Fruit fly (Drosophila melanogaster): Measurements from ENCODE around the gene epsilonCOP.

Gene epsilonCOP

DNA sequence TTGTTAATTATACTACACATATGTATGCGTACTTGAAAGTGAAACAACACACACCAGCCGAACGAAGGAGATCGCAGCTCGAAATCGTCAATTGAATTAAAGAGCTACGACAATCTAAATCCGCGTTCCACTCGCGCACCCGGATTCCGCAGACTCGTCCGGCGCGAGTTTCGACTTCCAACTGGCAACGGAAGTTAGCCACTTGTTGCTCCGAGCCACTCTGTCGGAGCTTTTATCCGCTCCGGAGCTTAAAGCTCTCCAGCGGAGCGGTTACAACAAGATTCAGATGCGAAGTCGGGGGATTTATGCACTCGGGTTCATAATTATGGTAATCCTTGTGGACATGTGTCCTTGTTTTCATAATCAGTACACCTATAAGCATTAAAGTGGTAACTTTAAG, 23.4 kb upstream of the epsilonCOP start, which contains the start of gene Rchy1 (continued):
- peak; percentile 14 for TF ChIP-seq grau (tag; optimal IDR thresholded peaks at IDR 0.05)
- no peak for TF ChIP-seq wor (GFP tag; IDR thresholded peaks at IDR 0.05)
- no peak for TF ChIP-seq CG4328 (GFP tag; optimal IDR thresholded peaks at IDR 0.05)
- TF ChIP-seq H2.0 (GFP tag; IDR thresholded peaks at IDR 0.05), result no peak
- TF ChIP-seq Bdp1 (GFP tag; optimal IDR thresholded peaks at IDR 0.05), result no peak
- TF ChIP-seq Hsf (GFP tag; optimal IDR thresholded peaks at IDR 0.05), result no peak
- no peak for TF ChIP-seq Neu2 (GFP tag; optimal IDR thresholded peaks at IDR 0.05; ENCODE audit: borderline replicate concordance)
- peak; percentile 32 for TF ChIP-seq CG10147 (GFP tag; optimal IDR thresholded peaks at IDR 0.05)
- TF ChIP-seq CG11504 (tag; optimal IDR thresholded peaks at IDR 0.05), result peak; percentile 43
- peak; percentile 26 for TF ChIP-seq B-H2 (GFP tag; optimal IDR thresholded peaks at IDR 0.05)
- TF ChIP-seq CG17359 (tag; optimal IDR thresholded peaks at IDR 0.05), result peak; percentile 4
- TF ChIP-seq eve (GFP tag; optimal IDR thresholded peaks at IDR 0.05), result no peak
- TF ChIP-seq row (GFP tag; IDR thresholded peaks at IDR 0.05), result no peak; the same call in 2 of the 3 replicates
- TF ChIP-seq trem (tag; optimal IDR thresholded peaks at IDR 0.05), result no peak
- TF ChIP-seq CG3281 (GFP tag; optimal IDR thresholded peaks at IDR 0.05), result peak; percentile 42
- TF ChIP-seq mam (GFP tag; optimal IDR thresholded peaks at IDR 0.05), result no peak
- TF ChIP-seq cas (GFP tag; IDR thresholded peaks at IDR 0.05), result no peak
- no peak for TF ChIP-seq BEAF-32 (GFP tag; optimal IDR thresholded peaks at IDR 0.05)
- peak; percentile 20 for TF ChIP-seq nau (GFP tag; optimal IDR thresholded peaks at IDR 0.05)
- TF ChIP-seq amos (GFP tag; IDR thresholded peaks at IDR 0.05; ENCODE audit: partially characterized antibody), result peak; percentile 17; the same call in 1 of the 2 replicates
- TF ChIP-seq NK7.1 (GFP tag; optimal IDR thresholded peaks at IDR 0.05), result no peak
- TF ChIP-seq CG17568 (GFP tag; optimal IDR thresholded peaks at IDR 0.05), result no peak
- no peak for TF ChIP-seq ro (GFP tag; IDR thresholded peaks at IDR 0.05)
- TF ChIP-seq hth (optimal IDR thresholded peaks at IDR 0.05), result no peak
- TF ChIP-seq CG8290 (GFP tag; optimal IDR thresholded peaks at IDR 0.05), result no peak
- peak in 1 of 2 experiments; percentile 68 for TF ChIP-seq CG8290 (tag; optimal IDR thresholded peaks at IDR 0.05)
- no peak for TF ChIP-seq CG17829 (tag; optimal IDR thresholded peaks at IDR 0.05)
- TF ChIP-seq CG17186 (GFP tag; optimal IDR thresholded peaks at IDR 0.05), result no peak
- no peak for TF ChIP-seq gt (GFP tag; IDR thresholded peaks at IDR 0.05)
- peak; percentile 12 for TF ChIP-seq eyg (GFP tag; optimal IDR thresholded peaks at IDR 0.05)
- peak; percentile 44 for TF ChIP-seq CG12071 (GFP tag; optimal IDR thresholded peaks at IDR 0.05)
- TF ChIP-seq nerfin-2 (GFP tag; IDR thresholded peaks at IDR 0.05; ENCODE audit: partially characterized antibody), result no peak
- no peak for TF ChIP-seq CG8765 (GFP tag; IDR thresholded peaks at IDR 0.05)
- TF ChIP-seq sqz (GFP tag; optimal IDR thresholded peaks at IDR 0.05), result no peak
- no peak for TF ChIP-seq jumu (GFP tag; optimal IDR thresholded peaks at IDR 0.05)
- TF ChIP-seq sr (GFP tag; IDR thresholded peaks at IDR 0.05), result no peak
- no peak for TF ChIP-seq usp (GFP tag; optimal IDR thresholded peaks at IDR 0.05)
- TF ChIP-seq Tbp (GFP tag; optimal IDR thresholded peaks at IDR 0.05), result no peak
- peak; percentile 9; the same call in 1 of the 2 replicates for TF ChIP-seq ranshi (GFP tag; IDR thresholded peaks at IDR 0.05)
- no peak for TF ChIP-seq zen (tag; optimal IDR thresholded peaks at IDR 0.05)
- TF ChIP-seq repo (GFP tag; optimal IDR thresholded peaks at IDR 0.05), result no peak
- TF ChIP-seq klu (GFP tag; IDR thresholded peaks at IDR 0.05), result no peak
- no peak for TF ChIP-seq CG18476 (GFP tag; optimal IDR thresholded peaks at IDR 0.05)
- no peak for TF ChIP-seq Abd-B (GFP tag; optimal IDR thresholded peaks at IDR 0.05)
- TF ChIP-seq pfk (GFP tag; optimal IDR thresholded peaks at IDR 0.05), result no peak
- no peak for TF ChIP-seq CG4404 (GFP tag; IDR thresholded peaks at IDR 0.05)
- no peak for TF ChIP-seq HLHmδ (GFP tag; optimal IDR thresholded peaks at IDR 0.05)
- TF ChIP-seq Atf3 (GFP tag; optimal IDR thresholded peaks at IDR 0.05), result no peak
- TF ChIP-seq ken (GFP tag; IDR thresholded peaks at IDR 0.05), result no peak
- no peak for TF ChIP-seq CG4730 (GFP tag; IDR thresholded peaks at IDR 0.05)
- TF ChIP-seq NC2β (GFP tag; optimal IDR thresholded peaks at IDR 0.05), result no peak
- no peak for TF ChIP-seq grn (GFP tag; optimal IDR thresholded peaks at IDR 0.05)
- no peak for TF ChIP-seq Six4 (GFP tag; optimal IDR thresholded peaks at IDR 0.05)

All from whole organism, embryonic.